Worm (Caenorhabditis elegans) whole organism, L2 larva: ENCODE measurements around the gene C05E4.15.

Experiments
- C34F6.9 ChIP-seq: fragments of 150-350 bp; optimal IDR thresholded peaks from 2 replicates; lab custom pipeline; 2014; ENCODE audit warnings: missing biosample characterization, missing genetic modification characterization
- F13H6.1 ChIP-seq: sonication (generic microtip); optimal IDR thresholded peaks from 2 replicates; lab custom pipeline; 2016; ENCODE audit warnings: missing genetic modification characterization, missing compliant biosample characterization
- R02D3.7 ChIP-seq: fragments of 150-350 bp; optimal IDR thresholded peaks from 2 replicates; lab custom pipeline; 2014; ENCODE audit warnings: missing biosample characterization, missing genetic modification characterization
- Y55F3AM.14 ChIP-seq: fragments of 200-800 bp; sonication (Bioruptor generic); optimal IDR thresholded peaks from 2 replicates; lab custom pipeline; 2018; ENCODE audit warnings: mild to moderate bottlenecking, missing genetic modification characterization, missing compliant biosample characterization
- ZK546.5 ChIP-seq: sonication (generic microtip); optimal IDR thresholded peaks from 2 replicates; lab custom pipeline; 2017; ENCODE audit warnings: missing biosample characterization, missing genetic modification characterization
- alr-1 ChIP-seq: fragments of 150-350 bp; optimal IDR thresholded peaks from 2 replicates; lab custom pipeline; 2014; ENCODE audit warnings: missing biosample characterization, missing genetic modification characterization
- aly-2 ChIP-seq: fragments of 150-350 bp; optimal IDR thresholded peaks from 2 replicates; lab custom pipeline; 2014; ENCODE audit warnings: missing biosample characterization, missing genetic modification characterization
- ama-1 ChIP-seq: fragments of 150-350 bp; optimal IDR thresholded peaks from 2 replicates; lab custom pipeline; 2018; ENCODE audit warnings: inconsistent platforms
- blmp-1 ChIP-seq: sonication (generic microtip); optimal IDR thresholded peaks from 2 replicates; lab custom pipeline; 2017; ENCODE audit warnings: missing genetic modification characterization, mild to moderate bottlenecking, missing compliant biosample characterization, antibody characterized with exemption, moderate library complexity; ENCODE audit not compliant: insufficient read depth
- ceh-16 ChIP-seq: fragments of 150-350 bp; optimal IDR thresholded peaks from 2 replicates; lab custom pipeline; 2014; ENCODE audit warnings: missing biosample characterization, missing genetic modification characterization
- ceh-82 ChIP-seq: fragments of 150-350 bp; optimal IDR thresholded peaks from 2 replicates; lab custom pipeline; 2014; ENCODE audit warnings: missing biosample characterization, missing genetic modification characterization
- crh-2 ChIP-seq: sonication (generic microtip); optimal IDR thresholded peaks from 2 replicates; lab custom pipeline; 2017; ENCODE audit warnings: missing biosample characterization, missing genetic modification characterization
- dmd-4 ChIP-seq: sonication (generic microtip); optimal IDR thresholded peaks from 2 replicates; lab custom pipeline; 2017; ENCODE audit warnings: missing biosample characterization, missing genetic modification characterization
- egl-27 ChIP-seq: sonication (generic microtip); optimal IDR thresholded peaks from 3 replicates; lab custom pipeline; 2017; ENCODE audit warnings: missing biosample characterization, missing genetic modification reagents, missing genetic modification characterization
- elt-1 ChIP-seq: fragments of 150-350 bp; optimal IDR thresholded peaks from 2 replicates; lab custom pipeline; 2014; ENCODE audit warnings: missing biosample characterization, missing genetic modification characterization
- elt-3 ChIP-seq: sonication (generic microtip); optimal IDR thresholded peaks from 2 replicates; lab custom pipeline; 2017; ENCODE audit warnings: missing biosample characterization, missing genetic modification characterization
- gmeb-1 ChIP-seq: fragments of 150-350 bp; optimal IDR thresholded peaks from 2 replicates; lab custom pipeline; 2014; ENCODE audit warnings: missing biosample characterization, missing genetic modification characterization
- lin-11 ChIP-seq: fragments of 150-350 bp; sonication (generic microtip); optimal IDR thresholded peaks from 2 replicates; lab custom pipeline; 2014; ENCODE audit warnings: missing biosample characterization, missing genetic modification characterization, inconsistent platforms, mixed read lengths
- lin-13 ChIP-seq: fragments of 150-350 bp; optimal IDR thresholded peaks from 2 replicates; lab custom pipeline; 2014; ENCODE audit warnings: missing biosample characterization, missing genetic modification reagents, missing genetic modification characterization
- lin-39 ChIP-seq: fragments of 150-350 bp; optimal IDR thresholded peaks from 2 replicates; lab custom pipeline; 2014; ENCODE audit warnings: missing biosample characterization, missing genetic modification reagents, missing genetic modification characterization
- lsy-2 ChIP-seq, 2 experiments: fragments of 150-350 bp in 1 of 2; sonication (generic microtip) in 1 of 2; optimal IDR thresholded peaks; 2 replicates each; lab custom pipeline; 2014 to 2017; ENCODE audit warnings: missing biosample characterization in 2 of 2, missing genetic modification characterization in 2 of 2
- mab-5 ChIP-seq: fragments of 150-350 bp; optimal IDR thresholded peaks from 2 replicates; lab custom pipeline; 2014; ENCODE audit warnings: missing biosample characterization, missing genetic modification characterization
- nhr-10 ChIP-seq: sonication (generic microtip); optimal IDR thresholded peaks from 2 replicates; lab custom pipeline; 2017; ENCODE audit warnings: missing biosample characterization, missing genetic modification characterization
- nhr-11 ChIP-seq: fragments of 150-350 bp; optimal IDR thresholded peaks from 2 replicates; lab custom pipeline; 2014; ENCODE audit warnings: missing biosample characterization, missing genetic modification characterization
- nhr-12 ChIP-seq: fragments of 150-350 bp; optimal IDR thresholded peaks from 2 replicates; lab custom pipeline; 2014; ENCODE audit warnings: missing biosample characterization, missing genetic modification characterization
- nhr-129 ChIP-seq: fragments of 150-350 bp; optimal IDR thresholded peaks from 2 replicates; lab custom pipeline; 2014; ENCODE audit warnings: missing biosample characterization, missing genetic modification characterization
- nhr-21 ChIP-seq: fragments of 150-350 bp; optimal IDR thresholded peaks from 2 replicates; lab custom pipeline; 2014; ENCODE audit warnings: missing biosample characterization, missing genetic modification characterization
- nhr-23 ChIP-seq: fragments of 150-350 bp; optimal IDR thresholded peaks from 2 replicates; lab custom pipeline; 2014; ENCODE audit warnings: missing biosample characterization, missing genetic modification reagents, missing genetic modification characterization
- nhr-25 ChIP-seq: fragments of 150-350 bp; sonication (generic microtip); optimal IDR thresholded peaks from 3 replicates; lab custom pipeline; 2014; ENCODE audit warnings: missing biosample characterization, missing genetic modification characterization
- nhr-6 ChIP-seq: fragments of 150-350 bp; optimal IDR thresholded peaks from 2 replicates; lab custom pipeline; 2014; ENCODE audit warnings: missing biosample characterization, missing genetic modification characterization
- nhr-77 ChIP-seq: fragments of 150-350 bp; optimal IDR thresholded peaks from 2 replicates; lab custom pipeline; 2014; ENCODE audit warnings: missing biosample characterization, missing genetic modification characterization
- peb-1 ChIP-seq: fragments of 150-350 bp; optimal IDR thresholded peaks from 2 replicates; lab custom pipeline; 2014; ENCODE audit warnings: missing biosample characterization, missing genetic modification characterization
- sem-4 ChIP-seq: fragments of 150-350 bp; optimal IDR thresholded peaks from 2 replicates; lab custom pipeline; 2014; ENCODE audit warnings: missing biosample characterization, missing genetic modification reagents, missing genetic modification characterization
- skn-1 ChIP-seq: sonication (generic microtip); optimal IDR thresholded peaks from 2 replicates; lab custom pipeline; 2017; ENCODE audit warnings: missing biosample characterization, missing genetic modification characterization
- sma-3 ChIP-seq: sonication (generic microtip); optimal IDR thresholded peaks from 2 replicates; lab custom pipeline; 2016; ENCODE audit warnings: missing genetic modification reagents, missing genetic modification characterization, missing compliant biosample characterization
- sma-9 ChIP-seq, 2 experiments: fragments of 150-350 bp in 1 of 2; sonication (generic microtip) in 1 of 2; optimal IDR thresholded peaks; 2 replicates each; lab custom pipeline; 2014 to 2016; ENCODE audit warnings: missing genetic modification characterization in 2 of 2, mild to moderate bottlenecking in 1 of 2, missing biosample characterization in 1 of 2, missing compliant biosample characterization in 1 of 2, missing genetic modification reagents in 1 of 2, moderate library complexity in 1 of 2
- unc-39 ChIP-seq: fragments of 150-350 bp; optimal IDR thresholded peaks from 2 replicates; lab custom pipeline; 2014; ENCODE audit warnings: missing biosample characterization, missing genetic modification characterization
- unc-55 ChIP-seq: fragments of 150-350 bp; sonication (generic microtip); optimal IDR thresholded peaks from 3 replicates; lab custom pipeline; 2014; ENCODE audit warnings: missing biosample characterization, missing genetic modification reagents, missing genetic modification characterization
- unc-62 ChIP-seq: fragments of 150-350 bp; optimal IDR thresholded peaks from 2 replicates; lab custom pipeline; 2014; ENCODE audit warnings: missing biosample characterization, missing genetic modification reagents, missing genetic modification characterization
- zag-1 ChIP-seq: fragments of 150-350 bp; optimal IDR thresholded peaks from 2 replicates; lab custom pipeline; 2014; ENCODE audit warnings: missing biosample characterization, missing genetic modification characterization
- ztf-11 ChIP-seq: sonication (generic microtip); optimal IDR thresholded peaks from 2 replicates; lab custom pipeline; 2017; ENCODE audit warnings: missing biosample characterization, missing genetic modification characterization
- ztf-4 ChIP-seq: fragments of 150-350 bp; optimal IDR thresholded peaks from 2 replicates; lab custom pipeline; 2014; ENCODE audit warnings: missing biosample characterization, missing genetic modification characterization

The C05E4.15 gene

ce11 chrV:725807-726572 is 35.1 kb downstream of the C05E4.15 start:
- TF ChIP-seq ztf-11 (tag; lab: Kevin White, UChicago) (no peak), nhr-21 (no peak), lsy-2 (tag; optimal IDR thresholded peaks at IDR 0.05; lab: Kevin White, UChicago) (peak in 1 of 2 experiments; percentile 29), R02D3.7 (tag; lab: Kevin White, UChicago) (no peak), elt-3 (no peak), elt-1 (tag; lab: Kevin White, UChicago) (no peak), nhr-77 (no peak), skn-1 (no peak), unc-62 (GFP tag; lab: Kevin White, UChicago) (no peak), aly-2 (tag; lab: Kevin White, UChicago) (no peak), ceh-16 (tag; lab: Kevin White, UChicago) (no peak), zag-1 (tag; lab: Kevin White, UChicago) (no peak), mab-5 (no peak), crh-2 (peak; percentile 14), ama-1 (peak; percentile 94), Y55F3AM.14 (peak; percentile 27), ZK546.5 (tag; lab: Kevin White, UChicago) (no peak)

- peak; percentile 16 for TF ChIP-seq nhr-21
- peak; percentile 92 for TF ChIP-seq ama-1
- no peak for TF ChIP-seq aly-2 (tag; lab: Kevin White, UChicago)
- peak; percentile 14 for TF ChIP-seq Y55F3AM.14
- no peak for TF ChIP-seq skn-1
- peak; percentile 13 for TF ChIP-seq lin-11 (tag; lab: Kevin White, UChicago)
- peak; percentile 35 for TF ChIP-seq nhr-129 (tag; lab: Kevin White, UChicago)
- no peak for TF ChIP-seq unc-39 (tag; lab: Kevin White, UChicago)
- peak; percentile 41 for TF ChIP-seq sma-9 (GFP tag; optimal IDR thresholded peaks at IDR 0.05; lab: Kevin White, UChicago)
- TF ChIP-seq sma-9 (tag; optimal IDR thresholded peaks at IDR 0.05; lab: Kevin White, UChicago): no peak
These were observed 36.0 kb downstream of the C05E4.15 start for ce11 chrV:724946-725806.

- peak; percentile 31 for TF ChIP-seq sma-3 (GFP tag; lab: Kevin White, UChicago)
- TF ChIP-seq nhr-23: no peak
These were observed 36.7 kb downstream of the C05E4.15 start for ce11 chrV:724470-724890.

ce11 chrV:723895-724352 is 37.2 kb downstream of the C05E4.15 start, which contains the start of gene fbxb-72:
fbxb-72 (minus strand) TSS chrV:723952.
- TF ChIP-seq nhr-6 (tag; lab: Kevin White, UChicago): peak; percentile 63
- TF ChIP-seq dmd-4 (tag; lab: Kevin White, UChicago): no peak
- no peak for TF ChIP-seq unc-62 (GFP tag; lab: Kevin White, UChicago)
- no peak for TF ChIP-seq alr-1 (tag; lab: Kevin White, UChicago)
- peak; percentile 89 for TF ChIP-seq ztf-4 (tag; lab: Kevin White, UChicago)
- no peak for TF ChIP-seq elt-1 (tag; lab: Kevin White, UChicago)
- peak; percentile 90 for TF ChIP-seq Y55F3AM.14
- TF ChIP-seq gmeb-1 (tag; lab: Kevin White, UChicago): peak; percentile 46
- no peak for TF ChIP-seq nhr-23
- peak; percentile 85 for TF ChIP-seq crh-2
- peak in 1 of 2 experiments; percentile 87 for TF ChIP-seq lsy-2 (tag; optimal IDR thresholded peaks at IDR 0.05; lab: Kevin White, UChicago)
- TF ChIP-seq nhr-21: peak; percentile 95
- TF ChIP-seq ceh-82 (tag; lab: Kevin White, UChicago): no peak
- no peak for TF ChIP-seq ceh-16 (tag; lab: Kevin White, UChicago)
- peak; percentile 71 for TF ChIP-seq F13H6.1
- no peak for TF ChIP-seq nhr-10
- no peak for TF ChIP-seq egl-27 (tag; lab: Kevin White, UChicago)
- TF ChIP-seq lin-13 (GFP tag; lab: Kevin White, UChicago): peak; percentile 53
- TF ChIP-seq C34F6.9: peak; percentile 32
- peak; percentile 88 for TF ChIP-seq nhr-129 (tag; lab: Kevin White, UChicago)
- no peak for TF ChIP-seq zag-1 (tag; lab: Kevin White, UChicago)
- no peak for TF ChIP-seq lin-11 (tag; lab: Kevin White, UChicago)
- peak; percentile 89 for TF ChIP-seq nhr-25
- peak; percentile 73 for TF ChIP-seq blmp-1 (tag; lab: Kevin White, UChicago)
- no peak for TF ChIP-seq unc-55 (GFP tag; lab: Kevin White, UChicago)
- no peak for TF ChIP-seq peb-1 (tag; lab: Kevin White, UChicago)
- peak; percentile 77 for TF ChIP-seq sma-9 (GFP tag; optimal IDR thresholded peaks at IDR 0.05; lab: Kevin White, UChicago)
- TF ChIP-seq sma-9 (tag; optimal IDR thresholded peaks at IDR 0.05; lab: Kevin White, UChicago): no peak
- TF ChIP-seq nhr-11 (tag; lab: Kevin White, UChicago): no peak
- TF ChIP-seq skn-1: no peak
- no peak for TF ChIP-seq nhr-12
- no peak for TF ChIP-seq mab-5
- peak; percentile 8 for TF ChIP-seq sem-4 (tag; lab: Kevin White, UChicago)
- TF ChIP-seq lin-39 (tag; lab: Kevin White, UChicago): no peak
- TF ChIP-seq R02D3.7 (tag; lab: Kevin White, UChicago): no peak
